Worm (Caenorhabditis elegans) whole organism, L4 larva: Measurements from ENCODE around the gene T01D1.5.

Source experiments
- ZK337.2 ChIP-seq: fragments of 200-800 bp; sonication (Bioruptor generic); IDR thresholded peaks from 2 replicates; pipeline ENCODE4 v1.3.6; 2022; ENCODE audit warnings: missing genetic modification reagents, missing genetic modification characterization, missing compliant biosample characterization
- mdl-1 ChIP-seq, 2 experiments: fragments of 150-350 bp in 1 of 2; sonication (generic microtip) in 1 of 2; optimal IDR thresholded peaks; 2 replicates each; lab custom pipeline; 2014 to 2017; ENCODE audit warnings: missing biosample characterization in 2 of 2, missing genetic modification characterization in 2 of 2
- nhr-6 ChIP-seq: fragments of 150-350 bp; optimal IDR thresholded peaks from 2 replicates; lab custom pipeline; 2014; ENCODE audit warnings: missing biosample characterization, missing genetic modification characterization
- unc-39 ChIP-seq: sonication (generic microtip); optimal IDR thresholded peaks from 2 replicates; lab custom pipeline; 2017; ENCODE audit warnings: missing biosample characterization, missing genetic modification characterization

- TF ChIP-seq unc-39 (tag; lab: Kevin White, UChicago) = no peak
- no peak for TF ChIP-seq mdl-1 (tag; optimal IDR thresholded peaks at IDR 0.05; lab: Kevin White, UChicago)
- TF ChIP-seq ZK337.2 (GFP tag; lab: Robert Waterston, UW) = no peak
- no peak for TF ChIP-seq nhr-6
Measured at ce11 chrII:178993-179392, 9.9 kb downstream of the T01D1.5 start, which contains the start of gene T01D1.4.
